Fruit fly (Drosophila melanogaster) S2 (cell line): ENCODE results near the gene CG42674.

ENCODE experiments used
- CG8478 ChIP-seq: fragments of >200 bp; optimal IDR thresholded peaks from 2 replicates; lab custom pipeline; 2018
- CTCF ChIP-seq, 2 experiments: fragments of >200 bp; optimal IDR thresholded peaks; 2 replicates each; lab custom pipeline; 2018

DNA sequence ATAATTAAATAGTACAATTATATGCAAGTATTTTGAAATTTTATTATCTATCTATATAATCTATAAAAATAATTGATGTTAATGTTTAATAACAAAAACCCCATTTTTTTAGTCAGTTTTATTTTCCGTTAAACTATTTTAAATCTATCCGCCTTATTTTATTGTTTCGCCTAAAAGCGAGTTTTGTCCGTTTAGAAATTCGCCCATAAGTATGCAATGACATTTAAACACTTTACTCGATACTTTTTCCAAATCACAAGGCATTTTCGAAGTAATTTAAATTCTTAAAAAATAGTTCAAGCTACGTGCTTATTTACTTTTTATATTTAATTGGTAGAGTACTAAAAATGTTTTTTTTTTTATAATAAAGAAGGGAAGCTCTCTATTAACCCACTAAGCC lies 22.8 kb upstream of the CG42674 start:
- no peak for TF ChIP-seq CG8478
- TF ChIP-seq CTCF (optimal IDR thresholded peaks at IDR 0.05; lab: Kevin White, UChicago): no peak
